Fruit fly (Drosophila melanogaster): ENCODE measurements around the gene CG14892.

DNA sequence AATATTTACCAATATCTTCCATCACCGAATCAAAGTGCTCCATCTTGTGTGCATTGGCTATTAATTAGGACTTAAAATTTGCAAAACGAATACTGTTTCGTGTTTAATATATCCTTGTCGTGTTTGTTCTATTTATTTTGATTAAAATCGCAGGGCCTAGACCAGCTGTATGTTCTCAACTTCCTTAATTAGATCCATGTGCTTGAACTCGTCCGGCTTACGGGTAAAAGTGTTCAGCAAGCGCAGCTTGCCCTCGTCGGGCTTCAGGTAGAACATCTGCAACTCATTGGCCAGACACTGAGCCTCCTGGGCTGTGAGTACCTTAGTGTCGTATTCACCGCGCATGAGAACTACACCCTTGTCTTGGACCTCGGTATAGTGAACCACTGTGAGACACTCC lies 19.1 kb downstream of the CG14892 start, which contains the start of gene CG12783:
- TF ChIP-seq CG8478 (optimal IDR thresholded peaks at IDR 0.05), result no peak
- TF ChIP-seq Dll (optimal IDR thresholded peaks at IDR 0.05), result no peak
- TF ChIP-seq pan (optimal IDR thresholded peaks at IDR 0.05), result no peak
